Worm (Caenorhabditis elegans) whole organism, young adult: ENCODE data around the gene cest-2.2.

ENCODE experiments used
- D2030.7 ChIP-seq: fragments of 200-800 bp; sonication (Bioruptor generic); IDR thresholded peaks from 2 replicates; pipeline ENCODE4 v1.3.6; 2022; ENCODE audit warnings: missing genetic modification reagents, missing genetic modification characterization, missing compliant biosample characterization
- F39B2.1 ChIP-seq: fragments of 200-800 bp; sonication (Bioruptor generic); IDR thresholded peaks from 2 replicates; pipeline ENCODE4 v1.3.6; 2022; ENCODE audit warnings: missing genetic modification reagents, missing genetic modification characterization, missing compliant biosample characterization
- F57C9.4 ChIP-seq: sonication (generic microtip); optimal IDR thresholded peaks from 2 replicates; lab custom pipeline; 2017; ENCODE audit warnings: mild to moderate bottlenecking, missing genetic modification characterization, missing compliant biosample characterization
- T26A5.8 ChIP-seq: sonication (generic microtip); optimal IDR thresholded peaks from 2 replicates; lab custom pipeline; 2016; ENCODE audit warnings: missing genetic modification characterization, missing compliant biosample characterization
- Y56A3A.18 ChIP-seq: fragments of 200-800 bp; sonication (Bioruptor generic); IDR thresholded peaks from 2 replicates; pipeline ENCODE4 v1.3.6; 2022; ENCODE audit warnings: missing genetic modification reagents, missing genetic modification characterization, missing compliant biosample characterization
- Y79H2A.3 ChIP-seq: fragments of 200-800 bp; sonication (Bioruptor generic); conservative IDR thresholded peaks from 2 replicates; pipeline ENCODE4 v1.3.6; 2022; ENCODE audit warnings: missing genetic modification reagents, missing genetic modification characterization, missing compliant biosample characterization
- aptf-2 ChIP-seq: fragments of 200-800 bp; sonication (Bioruptor generic); conservative IDR thresholded peaks from 2 replicates; pipeline ENCODE4 v1.3.6; 2022; ENCODE audit warnings: missing genetic modification reagents, missing genetic modification characterization, missing compliant biosample characterization
- ceh-40 ChIP-seq: fragments of 200-800 bp; sonication (Bioruptor generic); IDR thresholded peaks from 2 replicates; pipeline ENCODE4 v1.3.6; 2022; ENCODE audit warnings: missing genetic modification characterization, missing compliant biosample characterization
- ceh-58 ChIP-seq: fragments of 200-800 bp; sonication (Bioruptor generic); IDR thresholded peaks from 2 replicates; pipeline ENCODE4 v1.3.6; 2022; ENCODE audit warnings: missing genetic modification characterization, missing compliant biosample characterization
- ceh-79 ChIP-seq: sonication (generic microtip); optimal IDR thresholded peaks from 2 replicates; lab custom pipeline; 2017; ENCODE audit warnings: mild to moderate bottlenecking, missing genetic modification characterization, missing compliant biosample characterization
- ekl-4 ChIP-seq: fragments of 200-800 bp; sonication (Bioruptor generic); IDR thresholded peaks from 2 replicates; pipeline ENCODE4 v1.3.6; 2022; ENCODE audit warnings: missing genetic modification reagents, missing genetic modification characterization, missing compliant biosample characterization
- him-1 ChIP-seq: sonication (generic microtip); optimal IDR thresholded peaks from 2 replicates; lab custom pipeline; 2016; ENCODE audit warnings: missing genotype, missing genetic modification reagents, missing genetic modification characterization, missing compliant biosample characterization
- hmg-20 ChIP-seq: fragments of 200-800 bp; sonication (Bioruptor generic); IDR thresholded peaks from 2 replicates; pipeline ENCODE4 v1.3.6; 2022; ENCODE audit warnings: missing genetic modification reagents, missing genetic modification characterization, missing compliant biosample characterization
- hsf-1 ChIP-seq: fragments of 200-800 bp; sonication (Bioruptor generic); IDR thresholded peaks from 2 replicates; pipeline ENCODE4 v1.3.6; 2022; ENCODE audit warnings: missing genetic modification reagents, missing genetic modification characterization, missing compliant biosample characterization
- lag-1 ChIP-seq: fragments of 200-800 bp; sonication (Bioruptor generic); IDR thresholded peaks from 2 replicates; pipeline ENCODE4 v1.3.6; 2022; ENCODE audit warnings: missing genetic modification reagents, missing genetic modification characterization, missing compliant biosample characterization
- let-607 ChIP-seq, 2 experiments: fragments of 200-800 bp in 1 of 2; sonication (Bioruptor generic) in 1 of 2; sonication (generic microtip) in 1 of 2; optimal IDR thresholded peaks; 2 replicates each; lab custom pipeline; 2016 to 2018; ENCODE audit warnings: mild to moderate bottlenecking in 2 of 2, missing compliant biosample characterization in 2 of 2, missing genetic modification characterization in 2 of 2, moderate library complexity in 2 of 2, missing genotype in 1 of 2
- madf-10 ChIP-seq: sonication (generic microtip); optimal IDR thresholded peaks from 2 replicates; lab custom pipeline; 2016; ENCODE audit warnings: mild to moderate bottlenecking, missing genetic modification characterization, missing compliant biosample characterization
- mes-4 ChIP-seq: sonication (generic microtip); optimal IDR thresholded peaks from 2 replicates; lab custom pipeline; 2016; ENCODE audit warnings: missing genotype, missing genetic modification characterization, missing compliant biosample characterization
- nhr-80 ChIP-seq: sonication (generic microtip); optimal IDR thresholded peaks from 2 replicates; lab custom pipeline; 2016; ENCODE audit warnings: missing genetic modification characterization, missing compliant biosample characterization
- pbrm-1 ChIP-seq: fragments of 200-800 bp; sonication (Bioruptor generic); IDR thresholded peaks from 2 replicates; pipeline ENCODE4 v1.3.6; 2022; ENCODE audit warnings: missing genetic modification reagents, missing genetic modification characterization, missing compliant biosample characterization
- rpc-1 ChIP-seq, 2 experiments: fragments of 150-350 bp in 1 of 2; sonication (generic microtip) in 1 of 2; optimal IDR thresholded peaks; 2 replicates each; lab custom pipeline; 2014 to 2018; ENCODE audit warnings: missing biosample characterization in 1 of 2, missing genetic modification characterization in 1 of 2, missing genetic modification reagents in 1 of 2, missing genotype in 1 of 2
- unc-62 ChIP-seq: fragments of 150-350 bp; optimal IDR thresholded peaks from 2 replicates; lab custom pipeline; 2014; ENCODE audit warnings: missing biosample characterization, missing genetic modification reagents, missing genetic modification characterization
- ztf-26 ChIP-seq: sonication (generic microtip); optimal IDR thresholded peaks from 2 replicates; lab custom pipeline; 2017; ENCODE audit warnings: missing genetic modification characterization, missing compliant biosample characterization
- ztf-28 ChIP-seq: fragments of 200-800 bp; sonication (Bioruptor generic); IDR thresholded peaks from 2 replicates; pipeline ENCODE4 v1.3.6; 2022; ENCODE audit warnings: missing genetic modification reagents, missing genetic modification characterization, missing compliant biosample characterization
- ztf-3 ChIP-seq: fragments of 200-800 bp; sonication (Bioruptor generic); optimal IDR thresholded peaks from 2 replicates; lab custom pipeline; 2018; ENCODE audit warnings: mild to moderate bottlenecking, missing genetic modification characterization, missing compliant biosample characterization

cest-2.2 gene

ce11 chrV:14166630-14167029, 8.5 kb downstream of the cest-2.2 start, which contains the start of gene cest-1.1:
Gene cest-1.1 (minus strand): TSS chrV:14166730.
- no peak for TF ChIP-seq rpc-1 (optimal IDR thresholded peaks at IDR 0.05; lab: Kevin White, UChicago)
- no peak for TF ChIP-seq rpc-1 (tag; optimal IDR thresholded peaks at IDR 0.05; lab: Kevin White, UChicago)
- no peak for TF ChIP-seq ztf-26
- no peak for TF ChIP-seq Y56A3A.18 (GFP tag; lab: Robert Waterston, UW)
- TF ChIP-seq him-1 (tag; lab: Kevin White, UChicago) = no peak
- no peak for TF ChIP-seq mes-4 (tag; lab: Kevin White, UChicago)
- TF ChIP-seq Y79H2A.3 (GFP tag; lab: Robert Waterston, UW) = no peak

- TF ChIP-seq hsf-1 (GFP tag; lab: Robert Waterston, UW) (no peak), nhr-80 (tag; lab: Kevin White, UChicago) (peak; percentile 11), lag-1 (no peak)
These were observed 9.4 kb downstream of the cest-2.2 start for ce11 chrV:14165745-14166144.

ce11 chrV:14162959-14163548, 12.1 kb downstream of the cest-2.2 start, which contains the start of gene srd-26:
Gene srd-26 (minus strand): TSS chrV:14163009.
- TF ChIP-seq F57C9.4 (tag; lab: Kevin White, UChicago) = no peak

- no peak for TF ChIP-seq T26A5.8 (tag; lab: Kevin White, UChicago)
- no peak for TF ChIP-seq madf-10 (tag; lab: Kevin White, UChicago)
- TF ChIP-seq nhr-80 (tag; lab: Kevin White, UChicago) = peak; percentile 38
These were observed 14.5 kb downstream of the cest-2.2 start, which contains the start of gene cest-1.2 for ce11 chrV:14160698-14161097. Gene cest-1.2 (minus strand): TSS chrV:14160862.

ce11 chrV:14156468-14156867, 18.7 kb downstream of the cest-2.2 start, which contains the start of gene AH10.2:
Gene AH10.2 (plus strand): TSS chrV:14156768.
- TF ChIP-seq ztf-28 (GFP tag; lab: Robert Waterston, UW) = no peak

- TF ChIP-seq hsf-1 (GFP tag; lab: Robert Waterston, UW) = peak; percentile 94
These were observed 20.0 kb downstream of the cest-2.2 start for ce11 chrV:14155150-14155549.

- TF ChIP-seq rpc-1 (optimal IDR thresholded peaks at IDR 0.05; lab: Kevin White, UChicago) (no peak), rpc-1 (tag; optimal IDR thresholded peaks at IDR 0.05; lab: Kevin White, UChicago) (no peak), pbrm-1 (GFP tag; lab: Robert Waterston, UW) (no peak), nhr-80 (tag; lab: Kevin White, UChicago) (no peak), D2030.7 (GFP tag; lab: Robert Waterston, UW) (no peak), ceh-79 (tag; lab: Kevin White, UChicago) (no peak), ekl-4 (GFP tag; lab: Robert Waterston, UW) (no peak), unc-62 (GFP tag; lab: Kevin White, UChicago) (no peak), aptf-2 (no peak), ztf-26 (no peak), ceh-58 (no peak)
These were observed 21.5 kb downstream of the cest-2.2 start for ce11 chrV:14153615-14154014.

ce11 chrV:14150966-14151365, 24.2 kb downstream of the cest-2.2 start:
- TF ChIP-seq ceh-40 (GFP tag; lab: Robert Waterston, UW) (no peak), hmg-20 (GFP tag; lab: Robert Waterston, UW) (no peak), ztf-3 (GFP tag; lab: Kevin White, UChicago) (no peak), let-607 (tag; optimal IDR thresholded peaks at IDR 0.05; lab: Kevin White, UChicago) (no peak), F39B2.1 (no peak)
